Worm (Caenorhabditis elegans) whole organism, mixed stage, embryonic: ENCODE data around the gene clec-67.

Experiments
- M03D4.4 ChIP-seq: sonication (generic microtip); optimal IDR thresholded peaks from 2 replicates; lab custom pipeline; 2017; ENCODE audit warnings: mild to moderate bottlenecking, missing genetic modification characterization, missing compliant biosample characterization
- bed-3 ChIP-seq: fragments of 200-800 bp; sonication (Bioruptor generic); optimal IDR thresholded peaks from 3 replicates; lab custom pipeline; 2018; ENCODE audit warnings: mild to moderate bottlenecking, missing genetic modification characterization, moderate library complexity, missing compliant biosample characterization
- blmp-1 ChIP-seq: fragments of 150-350 bp; optimal IDR thresholded peaks from 2 replicates; lab custom pipeline; 2014; ENCODE audit warnings: missing biosample characterization, missing genetic modification characterization
- ceh-43 ChIP-seq: fragments of 200-800 bp; sonication (Bioruptor generic); optimal IDR thresholded peaks from 2 replicates; lab custom pipeline; 2018; ENCODE audit warnings: mild to moderate bottlenecking, missing genetic modification characterization, moderate library complexity, missing compliant biosample characterization
- ceh-83 ChIP-seq: fragments of 200-800 bp; sonication (Bioruptor generic); optimal IDR thresholded peaks from 2 replicates; lab custom pipeline; 2018; ENCODE audit warnings: mild to moderate bottlenecking, missing genetic modification characterization, missing compliant biosample characterization
- ces-1 ChIP-seq: fragments of 150-350 bp; optimal IDR thresholded peaks from 2 replicates; lab custom pipeline; 2014; ENCODE audit warnings: missing biosample characterization, missing genetic modification reagents, missing genetic modification characterization
- cnd-1 ChIP-seq: fragments of 200-800 bp; sonication (Bioruptor generic); optimal IDR thresholded peaks from 2 replicates; lab custom pipeline; 2018; ENCODE audit warnings: mild to moderate bottlenecking, missing genetic modification characterization, missing compliant biosample characterization
- drap-1 ChIP-seq: fragments of 200-800 bp; sonication (Bioruptor generic); optimal IDR thresholded peaks from 3 replicates; lab custom pipeline; 2018; ENCODE audit warnings: mild to moderate bottlenecking, missing genetic modification characterization, missing compliant biosample characterization
- elt-1 ChIP-seq: sonication (generic microtip); optimal IDR thresholded peaks from 2 replicates; lab custom pipeline; 2017; ENCODE audit warnings: missing genetic modification characterization, mild to moderate bottlenecking, missing compliant biosample characterization, antibody characterized with exemption, moderate library complexity, borderline replicate concordance; ENCODE audit not compliant: insufficient read depth
- elt-3 ChIP-seq: fragments of 150-350 bp; optimal IDR thresholded peaks from 2 replicates; lab custom pipeline; 2014; ENCODE audit warnings: missing biosample characterization, missing genetic modification characterization
- flh-1 ChIP-seq: fragments of 200-800 bp; sonication (Bioruptor generic); optimal IDR thresholded peaks from 2 replicates; lab custom pipeline; 2018; ENCODE audit warnings: mild to moderate bottlenecking, missing genetic modification characterization, moderate library complexity, missing compliant biosample characterization
- ham-2 ChIP-seq: fragments of 200-800 bp; sonication (Bioruptor generic); optimal IDR thresholded peaks from 2 replicates; lab custom pipeline; 2018; ENCODE audit warnings: mild to moderate bottlenecking, missing genetic modification characterization, missing compliant biosample characterization
- hlh-1 ChIP-seq: fragments of 150-350 bp; optimal IDR thresholded peaks from 2 replicates; lab custom pipeline; 2014; ENCODE audit warnings: missing biosample characterization, missing genetic modification reagents, missing genetic modification characterization
- lin-13 ChIP-seq: fragments of 150-350 bp; optimal IDR thresholded peaks from 2 replicates; lab custom pipeline; 2014; ENCODE audit warnings: missing biosample characterization, missing genetic modification characterization
- lin-32 ChIP-seq: fragments of 200-800 bp; sonication (Bioruptor generic); optimal IDR thresholded peaks from 2 replicates; lab custom pipeline; 2018; ENCODE audit warnings: mild to moderate bottlenecking, missing genetic modification characterization, missing compliant biosample characterization
- lsy-2 ChIP-seq: fragments of 150-350 bp; optimal IDR thresholded peaks from 2 replicates; lab custom pipeline; 2014; ENCODE audit warnings: missing biosample characterization, missing genetic modification characterization
- mab-5 ChIP-seq: fragments of 150-350 bp; optimal IDR thresholded peaks from 2 replicates; lab custom pipeline; 2014; ENCODE audit warnings: missing biosample characterization, missing genetic modification characterization
- mep-1 ChIP-seq: fragments of 150-350 bp; optimal IDR thresholded peaks from 2 replicates; lab custom pipeline; 2017; ENCODE audit warnings: missing biosample characterization, missing genetic modification reagents, missing genetic modification characterization, inconsistent platforms
- mls-2 ChIP-seq: sonication (generic microtip); optimal IDR thresholded peaks from 2 replicates; lab custom pipeline; 2016; ENCODE audit warnings: mild to moderate bottlenecking, missing genetic modification characterization, moderate library complexity, missing compliant biosample characterization
- nhr-12 ChIP-seq: fragments of 150-350 bp; optimal IDR thresholded peaks from 2 replicates; lab custom pipeline; 2014; ENCODE audit warnings: missing biosample characterization, missing genetic modification characterization
- nhr-2 ChIP-seq: fragments of 150-350 bp; optimal IDR thresholded peaks from 2 replicates; lab custom pipeline; 2014; ENCODE audit warnings: missing biosample characterization, missing genetic modification characterization
- nhr-237 ChIP-seq: fragments of 150-350 bp; optimal IDR thresholded peaks from 2 replicates; lab custom pipeline; 2014; ENCODE audit warnings: missing biosample characterization, missing genetic modification characterization
- nhr-28 ChIP-seq: fragments of 150-350 bp; optimal IDR thresholded peaks from 2 replicates; lab custom pipeline; 2014; ENCODE audit warnings: missing biosample characterization, missing genetic modification characterization
- nhr-76 ChIP-seq: sonication (generic microtip); optimal IDR thresholded peaks from 2 replicates; lab custom pipeline; 2017; ENCODE audit warnings: missing biosample characterization, missing genetic modification characterization
- pha-4 ChIP-seq: fragments of 150-350 bp; optimal IDR thresholded peaks from 2 replicates; lab custom pipeline; 2018; ENCODE audit warnings: missing biosample characterization, missing genetic modification reagents, missing genetic modification characterization
- sem-2 ChIP-seq: fragments of 200-800 bp; sonication (Bioruptor generic); optimal IDR thresholded peaks from 2 replicates; lab custom pipeline; 2018; ENCODE audit warnings: mild to moderate bottlenecking, missing genetic modification characterization, missing compliant biosample characterization
- snpc-4 ChIP-seq: fragments of 150-350 bp; optimal IDR thresholded peaks from 2 replicates; lab custom pipeline; 2014; ENCODE audit warnings: missing biosample characterization, missing genetic modification characterization
- sptf-1 ChIP-seq: sonication (generic microtip); optimal IDR thresholded peaks from 2 replicates; lab custom pipeline; 2017; ENCODE audit warnings: mild to moderate bottlenecking, missing genetic modification characterization, moderate library complexity, missing compliant biosample characterization
- tbx-8 ChIP-seq: fragments of 200-800 bp; sonication (Bioruptor generic); optimal IDR thresholded peaks from 2 replicates; lab custom pipeline; 2018; ENCODE audit warnings: mild to moderate bottlenecking, missing genetic modification characterization, moderate library complexity, missing compliant biosample characterization
- unc-120 ChIP-seq: sonication (generic microtip); optimal IDR thresholded peaks from 2 replicates; lab custom pipeline; 2017; ENCODE audit warnings: missing genetic modification characterization, missing compliant biosample characterization; ENCODE audit not compliant: poor library complexity, severe bottlenecking
- unc-39 ChIP-seq: fragments of 150-350 bp; optimal IDR thresholded peaks from 2 replicates; lab custom pipeline; 2014; ENCODE audit warnings: missing biosample characterization, missing genetic modification characterization
- unc-62 ChIP-seq: fragments of 150-350 bp; optimal IDR thresholded peaks from 2 replicates; lab custom pipeline; 2014; ENCODE audit warnings: missing biosample characterization, missing genetic modification reagents, missing genetic modification characterization
- ztf-11 ChIP-seq: fragments of 150-350 bp; optimal IDR thresholded peaks from 2 replicates; lab custom pipeline; 2014; ENCODE audit warnings: missing biosample characterization, missing genetic modification characterization

clec-67 gene

DNA sequence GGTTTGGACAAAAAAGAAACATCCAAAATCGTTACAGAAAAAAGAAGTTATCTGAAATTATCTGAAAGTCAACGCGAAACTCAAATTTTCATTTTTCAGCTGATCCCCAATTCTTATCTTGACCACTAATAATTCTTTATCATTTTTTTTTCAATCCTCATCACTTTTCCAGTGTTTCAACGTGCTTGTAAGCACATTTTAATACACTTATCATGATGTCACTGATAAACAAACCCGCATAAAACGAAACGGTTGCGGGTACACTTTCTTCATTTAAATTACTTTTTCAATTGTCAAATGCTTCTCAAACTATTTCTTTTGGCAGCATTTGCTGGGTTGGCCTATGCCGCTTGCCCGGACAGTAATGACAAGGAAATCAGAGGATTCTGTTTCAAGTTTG is at the start of gene clec-67:
Gene clec-67 (plus strand): TSS at position 268 of the 400 bp plus-strand sequence.
- no peak for TF ChIP-seq unc-62 (GFP tag; lab: Kevin White, UChicago)
- no peak for TF ChIP-seq snpc-4 (tag; lab: Kevin White, UChicago)
- TF ChIP-seq drap-1 = no peak
- TF ChIP-seq ces-1 (GFP tag; lab: Kevin White, UChicago) = no peak
- TF ChIP-seq nhr-2 (tag; lab: Kevin White, UChicago) = no peak
- no peak for TF ChIP-seq flh-1 (GFP tag; lab: Kevin White, UChicago)
- TF ChIP-seq unc-120 (tag; lab: Kevin White, UChicago) = no peak
- no peak for TF ChIP-seq lsy-2
- no peak for TF ChIP-seq sptf-1 (tag; lab: Kevin White, UChicago)

DNA sequence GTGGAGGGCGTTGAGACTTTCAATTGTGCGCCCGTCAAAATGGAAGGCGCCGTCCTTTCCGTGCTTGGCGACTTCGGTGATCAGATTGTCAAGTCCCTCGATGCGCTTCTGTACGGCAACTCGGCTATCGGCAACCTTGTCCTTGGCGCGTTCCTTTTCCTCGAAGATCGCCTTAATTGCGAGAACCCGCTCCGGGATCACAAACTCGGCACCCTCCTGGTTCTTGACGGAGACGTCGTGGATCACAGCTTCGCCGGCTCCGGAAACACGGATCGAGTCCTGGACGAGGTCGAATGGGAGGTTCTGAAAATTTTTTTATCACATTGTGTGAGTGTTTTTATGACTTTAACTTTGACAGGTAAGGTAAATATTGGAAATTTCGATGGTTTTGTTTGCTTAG is 48.8 kb upstream of the clec-67 start:
- TF ChIP-seq mab-5 (tag; lab: Kevin White, UChicago) = no peak
- TF ChIP-seq pha-4 = no peak
- TF ChIP-seq lin-13 (tag; lab: Kevin White, UChicago) = no peak
- TF ChIP-seq cnd-1 (tag; lab: Kevin White, UChicago) = no peak
- no peak for TF ChIP-seq mls-2
- TF ChIP-seq nhr-76 (tag; lab: Kevin White, UChicago) = no peak
- no peak for TF ChIP-seq nhr-12 (tag; lab: Kevin White, UChicago)
- TF ChIP-seq tbx-8 (GFP tag; lab: Kevin White, UChicago) = no peak
- TF ChIP-seq sem-2 (GFP tag; lab: Kevin White, UChicago) = no peak
- no peak for TF ChIP-seq unc-62 (GFP tag; lab: Kevin White, UChicago)
- TF ChIP-seq flh-1 (GFP tag; lab: Kevin White, UChicago) = no peak
- TF ChIP-seq blmp-1 = no peak
- no peak for TF ChIP-seq elt-1 (tag; lab: Kevin White, UChicago)
- no peak for TF ChIP-seq snpc-4 (tag; lab: Kevin White, UChicago)
- TF ChIP-seq bed-3 (GFP tag; lab: Kevin White, UChicago) = no peak
- no peak for TF ChIP-seq nhr-28 (tag; lab: Kevin White, UChicago)
- no peak for TF ChIP-seq ceh-43 (GFP tag; lab: Kevin White, UChicago)
- TF ChIP-seq drap-1 = no peak

DNA sequence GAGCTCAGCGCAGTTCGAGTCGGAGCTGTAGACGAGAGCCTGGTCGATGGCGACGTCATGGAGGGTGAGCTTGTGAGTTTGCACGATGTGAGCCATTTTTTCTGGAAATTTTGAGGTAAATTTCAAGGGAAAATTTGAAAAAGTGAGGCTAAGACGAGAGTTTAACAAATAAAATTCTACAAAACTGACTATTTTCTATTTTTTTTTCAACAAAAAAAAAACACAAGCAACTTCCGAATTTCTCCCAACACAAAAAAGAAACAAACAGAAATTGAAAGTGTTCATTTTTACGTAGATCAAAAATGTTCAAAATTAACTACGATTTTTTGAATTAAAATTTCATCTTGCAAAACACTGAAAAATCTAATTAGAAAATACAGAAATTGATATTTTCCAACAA is 48.3 kb upstream of the clec-67 start, which contains the start of gene F37C4.5:
Gene F37C4.5 (minus strand): TSS at position 101 of the 400 bp plus-strand sequence.
- TF ChIP-seq sptf-1 (tag; lab: Kevin White, UChicago) (no peak), bed-3 (GFP tag; lab: Kevin White, UChicago) (no peak), tbx-8 (GFP tag; lab: Kevin White, UChicago) (no peak), unc-120 (tag; lab: Kevin White, UChicago) (no peak), blmp-1 (no peak), ham-2 (GFP tag; lab: Kevin White, UChicago) (no peak), elt-3 (tag; lab: Kevin White, UChicago) (no peak), drap-1 (no peak), nhr-12 (tag; lab: Kevin White, UChicago) (no peak), mep-1 (no peak), lin-13 (tag; lab: Kevin White, UChicago) (no peak), nhr-28 (tag; lab: Kevin White, UChicago) (no peak), hlh-1 (tag; lab: Kevin White, UChicago) (no peak)
- TF ChIP-seq, all 35 proteins: peak for 0

DNA sequence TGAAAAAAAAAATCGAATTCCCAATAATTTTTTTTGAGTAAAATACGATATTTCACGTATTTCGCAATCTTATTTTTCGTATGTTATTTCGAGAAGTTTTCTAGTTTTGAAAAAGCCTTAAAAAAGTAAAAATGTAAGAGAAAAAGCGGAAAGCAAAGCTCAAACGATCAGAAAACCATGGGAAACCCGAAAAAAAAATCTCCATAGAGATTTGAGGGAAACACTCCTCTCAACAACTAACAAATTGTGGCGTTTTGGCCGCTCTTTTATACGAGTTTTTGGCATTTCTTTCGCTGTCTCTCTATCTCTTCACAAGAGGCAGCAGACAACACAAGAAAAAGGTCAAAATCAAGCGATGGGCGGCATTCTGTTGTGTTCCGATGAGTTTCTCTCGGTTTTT is 47.5 kb upstream of the clec-67 start:
- no peak for TF ChIP-seq nhr-237 (tag; lab: Kevin White, UChicago)
- peak; percentile 34 for TF ChIP-seq ceh-83 (GFP tag; lab: Kevin White, UChicago)
- TF ChIP-seq M03D4.4 (tag; lab: Kevin White, UChicago) = no peak
- no peak for TF ChIP-seq ham-2 (GFP tag; lab: Kevin White, UChicago)
- TF ChIP-seq sptf-1 (tag; lab: Kevin White, UChicago) = peak; percentile 18
- TF ChIP-seq, all 35 proteins: peak for 2

DNA sequence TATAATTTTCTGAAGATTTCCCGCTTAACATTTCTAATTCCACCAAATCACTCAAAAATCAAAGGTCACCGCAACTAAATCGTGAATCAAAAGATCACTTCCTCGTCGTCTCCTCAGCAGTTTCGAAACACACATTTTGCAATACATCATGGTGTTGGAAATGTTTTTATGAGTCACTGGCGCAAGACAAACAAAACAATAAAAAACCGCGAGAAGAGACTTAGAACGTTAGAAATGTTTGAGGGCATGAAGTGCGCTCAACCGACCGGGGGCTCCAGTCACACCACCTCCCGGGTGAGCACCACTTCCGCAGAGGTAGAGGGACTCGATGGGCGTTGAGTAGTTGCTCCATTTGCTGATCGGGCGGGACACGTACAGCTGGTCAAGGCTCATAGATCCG is 46.7 kb upstream of the clec-67 start:
- no peak for TF ChIP-seq M03D4.4 (tag; lab: Kevin White, UChicago)
- TF ChIP-seq unc-62 (GFP tag; lab: Kevin White, UChicago) = no peak
- no peak for TF ChIP-seq nhr-237 (tag; lab: Kevin White, UChicago)
- TF ChIP-seq nhr-12 (tag; lab: Kevin White, UChicago) = no peak
- no peak for TF ChIP-seq tbx-8 (GFP tag; lab: Kevin White, UChicago)
- no peak for TF ChIP-seq unc-39 (tag; lab: Kevin White, UChicago)
- no peak for TF ChIP-seq ham-2 (GFP tag; lab: Kevin White, UChicago)
- TF ChIP-seq drap-1 = no peak
- TF ChIP-seq blmp-1 = no peak
- TF ChIP-seq elt-3 (tag; lab: Kevin White, UChicago) = no peak
- TF ChIP-seq ztf-11 (tag; lab: Kevin White, UChicago) = no peak
- no peak for TF ChIP-seq lin-32 (GFP tag; lab: Kevin White, UChicago)
- TF ChIP-seq ces-1 (GFP tag; lab: Kevin White, UChicago) = no peak
- no peak for TF ChIP-seq lsy-2
- no peak for TF ChIP-seq unc-120 (tag; lab: Kevin White, UChicago)
- TF ChIP-seq lin-13 (tag; lab: Kevin White, UChicago) = no peak
- no peak for TF ChIP-seq pha-4
- TF ChIP-seq, all 35 proteins: peak for 0
